Fruit fly (Drosophila melanogaster): ENCODE measurements around the gene vn.
A peak's percentile ranks its signal among the peaks of the same experiment; 100 is the strongest.

Gene vn

dm6 chr3L:5843895-5844576 is 1.4 kb downstream of the vn start (continued):
- TF ChIP-seq corto (GFP tag; optimal IDR thresholded peaks at IDR 0.05) (no peak), Trl (optimal IDR thresholded peaks at IDR 0.05) (no peak), Trl (GFP tag; optimal IDR thresholded peaks at IDR 0.05) (no peak), CG11504 (tag; optimal IDR thresholded peaks at IDR 0.05) (peak; percentile 11), CG32767 (GFP tag; IDR thresholded peaks at IDR 0.05) (no peak), HLHmδ (GFP tag; optimal IDR thresholded peaks at IDR 0.05) (no peak), dimm (GFP tag; IDR thresholded peaks at IDR 0.05) (no peak), CG2199 (GFP tag; IDR thresholded peaks at IDR 0.05) (0 out of 3 replicates have a peak, but pooled peaks have one; percentile 9), prd (optimal IDR thresholded peaks at IDR 0.05) (no peak), prd (GFP tag; IDR thresholded peaks at IDR 0.05) (no peak), Dref (GFP tag; IDR thresholded peaks at IDR 0.05) (no peak), CG5180 (GFP tag; optimal IDR thresholded peaks at IDR 0.05) (peak; percentile 59), CG17829 (tag; optimal IDR thresholded peaks at IDR 0.05) (no peak), HLH54F (GFP tag; optimal IDR thresholded peaks at IDR 0.05) (no peak), hkb (optimal IDR thresholded peaks at IDR 0.05) (no peak), hkb (GFP tag; IDR thresholded peaks at IDR 0.05) (no peak), chif (GFP tag; optimal IDR thresholded peaks at IDR 0.05) (no peak), CG43689 (GFP tag; IDR thresholded peaks at IDR 0.05) (no peak), crc (GFP tag; optimal IDR thresholded peaks at IDR 0.05) (no peak), HmgD (GFP tag; optimal IDR thresholded peaks at IDR 0.05) (no peak), CG4282 (GFP tag; optimal IDR thresholded peaks at IDR 0.05) (no peak), pnt (GFP tag; optimal IDR thresholded peaks at IDR 0.05) (no peak), stc (GFP tag; IDR thresholded peaks at IDR 0.05) (no peak), Usf (GFP tag; optimal IDR thresholded peaks at IDR 0.05) (no peak), Oli (tag; optimal IDR thresholded peaks at IDR 0.05) (no peak), CG34224 (GFP tag; IDR thresholded peaks at IDR 0.05; ENCODE audit: partially characterized antibody) (no peak), Scr (GFP tag; IDR thresholded peaks at IDR 0.05; ENCODE audit: partially characterized antibody) (no peak), Doc2 (GFP tag; IDR thresholded peaks at IDR 0.05) (no peak), CG34376 (GFP tag; optimal IDR thresholded peaks at IDR 0.05) (no peak), Dp (GFP tag; optimal IDR thresholded peaks at IDR 0.05) (no peak), cg (GFP tag; optimal IDR thresholded peaks at IDR 0.05) (no peak), sens (GFP tag) (peak; percentile 62), Dbx (GFP tag; IDR thresholded peaks at IDR 0.05) (no peak), CG11456 (GFP tag; IDR thresholded peaks at IDR 0.05) (no peak), CG12769 (tag; optimal IDR thresholded peaks at IDR 0.05) (peak; percentile 55), CG1602 (GFP tag; optimal IDR thresholded peaks at IDR 0.05) (no peak), CG7963 (GFP tag; IDR thresholded peaks at IDR 0.05; ENCODE audit: partially characterized antibody) (no peak), CG9817 (tag; optimal IDR thresholded peaks at IDR 0.05) (no peak), Vsx1 (GFP tag; optimal IDR thresholded peaks at IDR 0.05) (no peak), HmgZ (tag; optimal IDR thresholded peaks at IDR 0.05) (no peak), CG4424 (GFP tag; optimal IDR thresholded peaks at IDR 0.05) (no peak), zfh1 (GFP tag; IDR thresholded peaks at IDR 0.05) (no peak), chinmo (GFP tag; IDR thresholded peaks at IDR 0.05; ENCODE audit: partially characterized antibody) (peak; percentile 62; the same call in 1 of the 4 replicates), Jarid2 (GFP tag; optimal IDR thresholded peaks at IDR 0.05) (peak; percentile 35), CG2202 (tag; optimal IDR thresholded peaks at IDR 0.05) (no peak), hb (GFP tag; IDR thresholded peaks at IDR 0.05; ENCODE audit: partially characterized antibody) (no peak), CG7987 (GFP tag; optimal IDR thresholded peaks at IDR 0.05) (no peak), CG2712 (tag; optimal IDR thresholded peaks at IDR 0.05) (no peak), CG14014 (GFP tag; IDR thresholded peaks at IDR 0.05) (no peak), sr (GFP tag; IDR thresholded peaks at IDR 0.05) (no peak), CG13894 (tag; optimal IDR thresholded peaks at IDR 0.05) (peak; percentile 42)

Measured in whole organism, embryonic.